Worm (Caenorhabditis elegans) whole organism, late embryonic: ENCODE data around the gene T28D6.3.
A peak's percentile ranks its signal among the peaks of the same experiment; 100 is the strongest.

Experiments
- F13H6.1 ChIP-seq: sonication (generic microtip); optimal IDR thresholded peaks from 2 replicates; lab custom pipeline; 2016; ENCODE audit warnings: missing genetic modification characterization, missing compliant biosample characterization
- T23F11.4 ChIP-seq: fragments of 200-800 bp; sonication (Bioruptor generic); optimal IDR thresholded peaks from 2 replicates; lab custom pipeline; 2018; ENCODE audit warnings: mild to moderate bottlenecking, missing genetic modification characterization, missing compliant biosample characterization
- Y22D7AL.16 ChIP-seq: sonication (generic microtip); optimal IDR thresholded peaks from 2 replicates; lab custom pipeline; 2016; ENCODE audit warnings: missing genetic modification characterization, missing compliant biosample characterization
- ahr-1 ChIP-seq: sonication (generic microtip); optimal IDR thresholded peaks from 2 replicates; lab custom pipeline; 2016; ENCODE audit warnings: missing genetic modification characterization, missing compliant biosample characterization
- ceh-18 ChIP-seq: sonication (generic microtip); optimal IDR thresholded peaks from 2 replicates; lab custom pipeline; 2016; ENCODE audit warnings: missing genetic modification characterization, missing compliant biosample characterization
- ceh-2 ChIP-seq: sonication (generic microtip); optimal IDR thresholded peaks from 2 replicates; lab custom pipeline; 2016; ENCODE audit warnings: missing genotype, missing genetic modification characterization, missing compliant biosample characterization
- ceh-24 ChIP-seq: sonication (generic microtip); optimal IDR thresholded peaks from 2 replicates; lab custom pipeline; 2016; ENCODE audit warnings: mild to moderate bottlenecking, missing genetic modification characterization, missing compliant biosample characterization
- ceh-31 ChIP-seq: sonication (generic microtip); optimal IDR thresholded peaks from 2 replicates; lab custom pipeline; 2016; ENCODE audit warnings: missing genetic modification characterization, missing compliant biosample characterization
- ceh-34 ChIP-seq: sonication (generic microtip); optimal IDR thresholded peaks from 2 replicates; lab custom pipeline; 2016; ENCODE audit warnings: mild to moderate bottlenecking, missing genetic modification characterization, missing compliant biosample characterization
- ceh-45 ChIP-seq: fragments of 200-800 bp; sonication (Bioruptor generic); IDR thresholded peaks from 2 replicates; pipeline ENCODE4 v1.3.6; 2022; ENCODE audit warnings: missing genetic modification reagents, missing genetic modification characterization, missing compliant biosample characterization
- ceh-48 ChIP-seq: sonication (generic microtip); optimal IDR thresholded peaks from 2 replicates; lab custom pipeline; 2016; ENCODE audit warnings: missing genetic modification characterization, inconsistent platforms, missing compliant biosample characterization
- ceh-9 ChIP-seq: sonication (generic microtip); optimal IDR thresholded peaks from 2 replicates; lab custom pipeline; 2016; ENCODE audit warnings: mild to moderate bottlenecking, missing genetic modification characterization, inconsistent platforms, missing compliant biosample characterization
- che-1 ChIP-seq: sonication (generic microtip); optimal IDR thresholded peaks from 2 replicates; lab custom pipeline; 2016; ENCODE audit warnings: mild to moderate bottlenecking, missing genetic modification characterization, missing compliant biosample characterization
- dmd-4 ChIP-seq: sonication (generic microtip); optimal IDR thresholded peaks from 2 replicates; lab custom pipeline; 2016; ENCODE audit warnings: borderline replicate concordance, missing genetic modification characterization, missing compliant biosample characterization
- dve-1 ChIP-seq: sonication (generic microtip); optimal IDR thresholded peaks from 2 replicates; lab custom pipeline; 2017; ENCODE audit warnings: antibody characterized with exemption, mild to moderate bottlenecking, missing genetic modification characterization, missing compliant biosample characterization
- elt-2 ChIP-seq: sonication (generic microtip); optimal IDR thresholded peaks from 2 replicates; lab custom pipeline; 2016; ENCODE audit warnings: missing genetic modification reagents, missing genetic modification characterization, missing compliant biosample characterization
- elt-4 ChIP-seq: sonication (generic microtip); optimal IDR thresholded peaks from 2 replicates; lab custom pipeline; 2016; ENCODE audit warnings: missing genetic modification characterization, missing compliant biosample characterization
- ets-4 ChIP-seq: sonication (generic microtip); optimal IDR thresholded peaks from 2 replicates; lab custom pipeline; 2016; ENCODE audit warnings: missing genetic modification characterization, missing compliant biosample characterization
- eyg-1 ChIP-seq: sonication (generic microtip); optimal IDR thresholded peaks from 2 replicates; lab custom pipeline; 2016; ENCODE audit warnings: missing genotype, missing genetic modification characterization, missing compliant biosample characterization
- fax-1 ChIP-seq: sonication (generic microtip); optimal IDR thresholded peaks from 2 replicates; lab custom pipeline; 2016; ENCODE audit warnings: missing genotype, missing genetic modification characterization, missing compliant biosample characterization
- fkh-10 ChIP-seq: fragments of 150-350 bp; optimal IDR thresholded peaks from 2 replicates; lab custom pipeline; 2014; ENCODE audit warnings: missing biosample characterization, missing genetic modification reagents, missing genetic modification characterization
- fkh-6 ChIP-seq: sonication (generic microtip); optimal IDR thresholded peaks from 2 replicates; lab custom pipeline; 2016; ENCODE audit warnings: missing genetic modification characterization, missing compliant biosample characterization
- gmeb-2 ChIP-seq: sonication (generic microtip); optimal IDR thresholded peaks from 2 replicates; lab custom pipeline; 2016; ENCODE audit warnings: missing genetic modification characterization, inconsistent platforms, missing compliant biosample characterization
- hlh-15 ChIP-seq: sonication (generic microtip); optimal IDR thresholded peaks from 2 replicates; lab custom pipeline; 2016; ENCODE audit warnings: missing genetic modification characterization, missing compliant biosample characterization
- hlh-30 ChIP-seq: sonication (generic microtip); optimal IDR thresholded peaks from 2 replicates; lab custom pipeline; 2017; ENCODE audit warnings: antibody characterized with exemption, missing genetic modification characterization, missing compliant biosample characterization; ENCODE audit not compliant: insufficient read depth
- hlh-6 ChIP-seq: sonication (generic microtip); optimal IDR thresholded peaks from 2 replicates; lab custom pipeline; 2016; ENCODE audit warnings: missing genotype, missing genetic modification characterization, missing compliant biosample characterization
- hlh-8 ChIP-seq: sonication (generic microtip); optimal IDR thresholded peaks from 2 replicates; lab custom pipeline; 2016; ENCODE audit warnings: missing genotype, missing genetic modification characterization, missing compliant biosample characterization
- lin-11 ChIP-seq: fragments of 200-800 bp; sonication (Bioruptor generic); optimal IDR thresholded peaks from 2 replicates; lab custom pipeline; 2018; ENCODE audit warnings: mild to moderate bottlenecking, missing genetic modification characterization, missing compliant biosample characterization
- madf-2 ChIP-seq: sonication (generic microtip); optimal IDR thresholded peaks from 2 replicates; lab custom pipeline; 2017; ENCODE audit warnings: missing genetic modification characterization, missing compliant biosample characterization
- nfya-1 ChIP-seq: sonication (generic microtip); optimal IDR thresholded peaks from 2 replicates; lab custom pipeline; 2017; ENCODE audit warnings: missing genetic modification characterization, mild to moderate bottlenecking, missing compliant biosample characterization, antibody characterized with exemption, moderate library complexity
- nhr-11 ChIP-seq: fragments of 150-350 bp; optimal IDR thresholded peaks from 2 replicates; lab custom pipeline; 2014; ENCODE audit warnings: missing biosample characterization, missing genetic modification characterization
- nhr-232 ChIP-seq: sonication (generic microtip); optimal IDR thresholded peaks from 2 replicates; lab custom pipeline; 2016; ENCODE audit warnings: missing genetic modification characterization, missing compliant biosample characterization
- pag-3 ChIP-seq: sonication (generic microtip); optimal IDR thresholded peaks from 2 replicates; lab custom pipeline; 2016; ENCODE audit warnings: missing compliant biosample characterization, missing genetic modification characterization, borderline replicate concordance
- pat-9 ChIP-seq: fragments of 200-800 bp; sonication (Bioruptor generic); optimal IDR thresholded peaks from 2 replicates; lab custom pipeline; 2018; ENCODE audit warnings: mild to moderate bottlenecking, missing genetic modification characterization, moderate library complexity, missing compliant biosample characterization
- pax-1 ChIP-seq: fragments of 150-350 bp; optimal IDR thresholded peaks from 2 replicates; lab custom pipeline; 2014; ENCODE audit warnings: missing biosample characterization, missing genetic modification characterization
- pha-2 ChIP-seq: sonication (generic microtip); optimal IDR thresholded peaks from 2 replicates; lab custom pipeline; 2017; ENCODE audit warnings: mild to moderate bottlenecking, missing genetic modification characterization, missing compliant biosample characterization
- pha-4 ChIP-seq: fragments of 150-350 bp; optimal IDR thresholded peaks from 2 replicates; lab custom pipeline; 2018; ENCODE audit warnings: missing biosample characterization, missing genetic modification reagents, missing genetic modification characterization
- pqm-1 ChIP-seq: sonication (generic microtip); optimal IDR thresholded peaks from 2 replicates; lab custom pipeline; 2016; ENCODE audit warnings: missing genetic modification characterization, missing compliant biosample characterization
- pros-1 ChIP-seq: fragments of 150-350 bp; optimal IDR thresholded peaks from 2 replicates; lab custom pipeline; 2014; ENCODE audit warnings: missing biosample characterization, missing genetic modification reagents, missing genetic modification characterization
- ref-2 ChIP-seq: sonication (generic microtip); optimal IDR thresholded peaks from 2 replicates; lab custom pipeline; 2016; ENCODE audit warnings: missing genetic modification characterization, missing compliant biosample characterization
- sdc-2 ChIP-seq: sonication (generic microtip); optimal IDR thresholded peaks from 2 replicates; lab custom pipeline; 2016; ENCODE audit warnings: missing genotype, missing genetic modification characterization, missing compliant biosample characterization
- sox-2 ChIP-seq: fragments of 200-800 bp; sonication (Bioruptor generic); IDR thresholded peaks from 2 replicates; pipeline ENCODE4 v1.3.6; 2022; ENCODE audit warnings: missing genetic modification reagents, missing genetic modification characterization, missing compliant biosample characterization
- sox-4 ChIP-seq: sonication (generic microtip); optimal IDR thresholded peaks from 2 replicates; lab custom pipeline; 2017; ENCODE audit warnings: mild to moderate bottlenecking, missing genetic modification characterization, inconsistent platforms, missing compliant biosample characterization
- syd-9 ChIP-seq: sonication (generic microtip); optimal IDR thresholded peaks from 2 replicates; lab custom pipeline; 2016; ENCODE audit warnings: mild to moderate bottlenecking, missing genetic modification characterization, moderate library complexity, missing compliant biosample characterization
- tbx-7 ChIP-seq: sonication (generic microtip); optimal IDR thresholded peaks from 2 replicates; lab custom pipeline; 2016; ENCODE audit warnings: missing genotype, missing genetic modification characterization, missing compliant biosample characterization
- ttx-3 ChIP-seq: sonication (generic microtip); optimal IDR thresholded peaks from 2 replicates; lab custom pipeline; 2016; ENCODE audit warnings: missing genetic modification reagents, missing genetic modification characterization, missing compliant biosample characterization
- unc-3 ChIP-seq, 2 experiments: fragments of 200-800 bp in 1 of 2; sonication (Bioruptor generic) in 1 of 2; sonication (generic microtip) in 1 of 2; conservative IDR thresholded peaks in 1 of 2; optimal IDR thresholded peaks in 1 of 2; 2 replicates each; pipeline versions ENCODE4 v1.3.6 to Lab custom; 2016 to 2022; ENCODE audit warnings: missing compliant biosample characterization in 2 of 2, missing genetic modification characterization in 2 of 2, missing genetic modification reagents in 1 of 2
- unc-42 ChIP-seq: sonication (generic microtip); optimal IDR thresholded peaks from 2 replicates; lab custom pipeline; 2016; ENCODE audit warnings: missing genotype, missing genetic modification characterization, missing compliant biosample characterization
- unc-86 ChIP-seq: sonication (generic microtip); optimal IDR thresholded peaks from 2 replicates; lab custom pipeline; 2016; ENCODE audit warnings: missing genetic modification characterization, missing compliant biosample characterization
- zip-5 ChIP-seq: sonication (generic microtip); optimal IDR thresholded peaks from 2 replicates; lab custom pipeline; 2016; ENCODE audit warnings: missing genetic modification characterization, missing compliant biosample characterization

T28D6.3 gene

ce11 chrIII:11362915-11363314 lies 3.7 kb upstream of the T28D6.3 start:
- no peak for TF ChIP-seq elt-2 (tag; lab: Kevin White, UChicago)
- no peak for TF ChIP-seq lin-11 (tag; lab: Kevin White, UChicago)

ce11 chrIII:11371236-11371635 lies 4.7 kb downstream of the T28D6.3 start:
- peak; percentile 95 for TF ChIP-seq hlh-6 (tag; lab: Kevin White, UChicago)
- TF ChIP-seq ceh-34 (tag; lab: Kevin White, UChicago): peak; percentile 81
- TF ChIP-seq F13H6.1 (tag; lab: Kevin White, UChicago): peak; percentile 59
- TF ChIP-seq ttx-3 (tag; lab: Kevin White, UChicago): peak; percentile 84
- peak; percentile 88 for TF ChIP-seq nhr-232
- TF ChIP-seq hlh-8: peak; percentile 43
- TF ChIP-seq fax-1 (tag; lab: Kevin White, UChicago): peak; percentile 77
- peak; percentile 61 for TF ChIP-seq ceh-24 (tag; lab: Kevin White, UChicago)
- TF ChIP-seq Y22D7AL.16 (tag; lab: Kevin White, UChicago): peak; percentile 91
- peak; percentile 67 for TF ChIP-seq ceh-31 (tag; lab: Kevin White, UChicago)
- peak; percentile 50 for TF ChIP-seq pag-3 (tag; lab: Kevin White, UChicago)
- TF ChIP-seq pros-1 (tag; lab: Kevin White, UChicago): no peak
- peak; percentile 60 for TF ChIP-seq zip-5
- peak; percentile 83 for TF ChIP-seq fkh-10 (GFP tag; lab: Kevin White, UChicago)
- peak; percentile 89 for TF ChIP-seq dve-1 (tag; lab: Kevin White, UChicago)
- TF ChIP-seq unc-42 (tag; lab: Kevin White, UChicago): peak; percentile 62
- peak; percentile 74 for TF ChIP-seq dmd-4 (tag; lab: Kevin White, UChicago)
- TF ChIP-seq fkh-6 (tag; lab: Kevin White, UChicago): peak; percentile 88
- TF ChIP-seq nfya-1: peak; percentile 69
- peak; percentile 51 for TF ChIP-seq elt-4 (tag; lab: Kevin White, UChicago)
- TF ChIP-seq ahr-1: peak; percentile 71
- peak; percentile 83 for TF ChIP-seq ref-2 (tag; lab: Kevin White, UChicago)
- peak; percentile 83 for TF ChIP-seq sdc-2 (tag; lab: Kevin White, UChicago)
- peak; percentile 53 for TF ChIP-seq hlh-30 (tag; lab: Kevin White, UChicago)
- peak; percentile 80 for TF ChIP-seq unc-86
- TF ChIP-seq gmeb-2: peak; percentile 90
- TF ChIP-seq nhr-11 (tag; lab: Kevin White, UChicago): no peak
- peak; percentile 78 for TF ChIP-seq hlh-15
- TF ChIP-seq ets-4: peak; percentile 35
- peak; percentile 64 for TF ChIP-seq ceh-9 (tag; lab: Kevin White, UChicago)
- TF ChIP-seq ceh-45: peak; percentile 68; the same call in 1 of the 2 replicates
- TF ChIP-seq ceh-48 (tag; lab: Kevin White, UChicago): peak; percentile 75
- TF ChIP-seq ceh-2 (tag; lab: Kevin White, UChicago): peak; percentile 71
- TF ChIP-seq pha-2 (tag; lab: Kevin White, UChicago): peak; percentile 87
- TF ChIP-seq lin-11 (tag; lab: Kevin White, UChicago): peak; percentile 82
- peak; percentile 27 for TF ChIP-seq pqm-1 (tag; lab: Kevin White, UChicago)
- TF ChIP-seq T23F11.4 (GFP tag; lab: Kevin White, UChicago): peak; percentile 64
- peak; percentile 87 for TF ChIP-seq eyg-1
- peak; percentile 90 for TF ChIP-seq sox-4
- peak; percentile 47 for TF ChIP-seq tbx-7 (tag; lab: Kevin White, UChicago)
- TF ChIP-seq pha-4 (tag; lab: Kevin White, UChicago): no peak
- TF ChIP-seq ceh-18: peak; percentile 79
- peak; percentile 91 for TF ChIP-seq pat-9 (tag; lab: Kevin White, UChicago)
- peak; percentile 89 for TF ChIP-seq che-1 (tag; lab: Kevin White, UChicago)
- TF ChIP-seq madf-2 (tag; lab: Kevin White, UChicago): peak; percentile 89
- TF ChIP-seq unc-3 (GFP tag; conservative IDR thresholded peaks at IDR 0.05; lab: Robert Waterston, UW): peak; percentile 79
- TF ChIP-seq unc-3 (tag; optimal IDR thresholded peaks at IDR 0.05; lab: Kevin White, UChicago): peak; percentile 68
- TF ChIP-seq sox-2: peak; percentile 76
- TF ChIP-seq syd-9 (tag; lab: Kevin White, UChicago): peak; percentile 76
- no peak for TF ChIP-seq pax-1 (tag; lab: Kevin White, UChicago)
